Worm (Caenorhabditis elegans): ENCODE data around the gene clc-28.
A peak's percentile ranks its signal among the peaks of the same experiment; 100 is the strongest.

The clc-28 gene

ce11 chrIII:8307356-8307755 is 31.9 kb downstream of the clc-28 start, which contains the start of the genes F10E9.7 and F10E9.5 (continued):
- 0 out of 2 replicates have a peak, but pooled peaks have one; percentile 10 for TF ChIP-seq tag-97 (GFP tag; IDR thresholded peaks at IDR 0.05)
- TF ChIP-seq cey-2 (tag; optimal IDR thresholded peaks at IDR 0.05; ENCODE audit: borderline replicate concordance, insufficient read depth) = no peak
- TF ChIP-seq php-3 (GFP tag; IDR thresholded peaks at IDR 0.05) = no peak

ce11 chrIII:8305816-8306215 is 33.5 kb downstream of the clc-28 start:
- TF ChIP-seq zfp-3 (GFP tag; conservative IDR thresholded peaks at IDR 0.05) (0 out of 2 replicates have a peak, but pooled peaks have one; percentile 35), aha-1 (tag) (peak; percentile 94), unc-62 (GFP tag; optimal IDR thresholded peaks at IDR 0.05 in 1 of 2) (peak in 1 of 2 experiments; percentile 87), unc-62 (tag; optimal IDR thresholded peaks at IDR 0.05) (no peak), daf-16 (GFP tag; optimal IDR thresholded peaks at IDR 0.05) (no peak), daf-16 (tag; optimal IDR thresholded peaks at IDR 0.05) (no peak)

- TF ChIP-seq egl-43 (GFP tag; IDR thresholded peaks at IDR 0.05) = 0 out of 2 replicates have a peak, but pooled peaks have one; percentile 19
- peak; percentile 90 for TF ChIP-seq aha-1 (tag)
- no peak for TF ChIP-seq ama-1 (optimal IDR thresholded peaks at IDR 0.05)
These were observed 34.0 kb downstream of the clc-28 start for ce11 chrIII:8305304-8305703.

- TF ChIP-seq R02D3.7 (tag; optimal IDR thresholded peaks at IDR 0.05) (no peak), lin-13 (GFP tag; optimal IDR thresholded peaks at IDR 0.05) (no peak), spr-1 (tag; optimal IDR thresholded peaks at IDR 0.05) (no peak)
These were observed 35.8 kb downstream of the clc-28 start for ce11 chrIII:8303440-8303839.

- no peak for TF ChIP-seq daf-16 (GFP tag; optimal IDR thresholded peaks at IDR 0.05)
- no peak for TF ChIP-seq daf-16 (tag; optimal IDR thresholded peaks at IDR 0.05)
- TF ChIP-seq F44E2.7 (GFP tag; IDR thresholded peaks at IDR 0.05) = no peak
- TF ChIP-seq snpc-1.2 (GFP tag; IDR thresholded peaks at IDR 0.05) = no peak
These were observed 38.3 kb downstream of the clc-28 start for ce11 chrIII:8300860-8301396.

ce11 chrIII:8299734-8300133 is 39.5 kb downstream of the clc-28 start:
- TF ChIP-seq aha-1 (tag) = peak; percentile 52
- no peak for TF ChIP-seq snpc-1.2 (GFP tag; IDR thresholded peaks at IDR 0.05)
- TF ChIP-seq ztf-11 (tag; optimal IDR thresholded peaks at IDR 0.05) = no peak
- no peak for TF ChIP-seq nhr-11 (tag; optimal IDR thresholded peaks at IDR 0.05)
- TF ChIP-seq madf-9 (GFP tag; conservative IDR thresholded peaks at IDR 0.05) = no peak
- no peak for TF ChIP-seq daf-16 (GFP tag; optimal IDR thresholded peaks at IDR 0.05)
- TF ChIP-seq daf-16 (tag; optimal IDR thresholded peaks at IDR 0.05) = peak; percentile 62
- TF ChIP-seq lin-13 (GFP tag; optimal IDR thresholded peaks at IDR 0.05) = no peak
- TF ChIP-seq ces-1 (GFP tag; optimal IDR thresholded peaks at IDR 0.05) = no peak
- peak; percentile 8 for TF ChIP-seq T20F7.1 (GFP tag; optimal IDR thresholded peaks at IDR 0.05)
- TF ChIP-seq aly-2 (tag; optimal IDR thresholded peaks at IDR 0.05) = no peak
- no peak for TF ChIP-seq hmg-1.1 (GFP tag; IDR thresholded peaks at IDR 0.05)
- peak; percentile 14 for TF ChIP-seq nhr-77 (tag; optimal IDR thresholded peaks at IDR 0.05)
- TF ChIP-seq dve-1 (tag; optimal IDR thresholded peaks at IDR 0.05; ENCODE audit: insufficient read depth) = peak; percentile 50
- TF ChIP-seq F49E8.2 (tag; optimal IDR thresholded peaks at IDR 0.05; ENCODE audit: borderline replicate concordance) = no peak
- TF ChIP-seq nhr-102 (tag; optimal IDR thresholded peaks at IDR 0.05) = no peak
- no peak for TF ChIP-seq mdt-29 (GFP tag; IDR thresholded peaks at IDR 0.05)
- no peak for TF ChIP-seq pha-4 (GFP tag; IDR thresholded peaks at IDR 0.05)
- no peak for TF ChIP-seq pha-4 (tag; optimal IDR thresholded peaks at IDR 0.05)
- TF ChIP-seq php-3 (GFP tag; IDR thresholded peaks at IDR 0.05) = 0 out of 2 replicates have a peak, but pooled peaks have one; percentile 43
- TF ChIP-seq pqm-1 (tag; optimal IDR thresholded peaks at IDR 0.05) = peak; percentile 67
- no peak for TF ChIP-seq ceh-32 (tag; optimal IDR thresholded peaks at IDR 0.05; ENCODE audit: poor library complexity)
- TF ChIP-seq tag-97 (GFP tag; IDR thresholded peaks at IDR 0.05) = no peak
- TF ChIP-seq ctbp-1 (GFP tag; IDR thresholded peaks at IDR 0.05) = no peak
- TF ChIP-seq nhr-28 (tag; optimal IDR thresholded peaks at IDR 0.05) = no peak
- TF ChIP-seq mxl-3 (GFP tag; optimal IDR thresholded peaks at IDR 0.05) = no peak

All from whole organism, L4 larva.